Worm (Caenorhabditis elegans) whole organism, mixed stage, embryonic: ENCODE results near the gene E02H1.5.

ENCODE experiments used
- M03D4.4 ChIP-seq: sonication (generic microtip); optimal IDR thresholded peaks from 2 replicates; lab custom pipeline; 2017; ENCODE audit warnings: mild to moderate bottlenecking, missing genetic modification characterization, missing compliant biosample characterization
- bed-3 ChIP-seq: fragments of 200-800 bp; sonication (Bioruptor generic); optimal IDR thresholded peaks from 3 replicates; lab custom pipeline; 2018; ENCODE audit warnings: mild to moderate bottlenecking, missing genetic modification characterization, moderate library complexity, missing compliant biosample characterization
- blmp-1 ChIP-seq: fragments of 150-350 bp; optimal IDR thresholded peaks from 2 replicates; lab custom pipeline; 2014; ENCODE audit warnings: missing biosample characterization, missing genetic modification characterization
- ceh-39 ChIP-seq: fragments of 150-350 bp; optimal IDR thresholded peaks from 2 replicates; lab custom pipeline; 2014; ENCODE audit warnings: missing biosample characterization, missing genetic modification characterization
- ceh-43 ChIP-seq: fragments of 200-800 bp; sonication (Bioruptor generic); optimal IDR thresholded peaks from 2 replicates; lab custom pipeline; 2018; ENCODE audit warnings: mild to moderate bottlenecking, missing genetic modification characterization, moderate library complexity, missing compliant biosample characterization
- ceh-83 ChIP-seq: fragments of 200-800 bp; sonication (Bioruptor generic); optimal IDR thresholded peaks from 2 replicates; lab custom pipeline; 2018; ENCODE audit warnings: mild to moderate bottlenecking, missing genetic modification characterization, missing compliant biosample characterization
- ces-1 ChIP-seq: fragments of 150-350 bp; optimal IDR thresholded peaks from 2 replicates; lab custom pipeline; 2014; ENCODE audit warnings: missing biosample characterization, missing genetic modification reagents, missing genetic modification characterization
- cnd-1 ChIP-seq: fragments of 200-800 bp; sonication (Bioruptor generic); optimal IDR thresholded peaks from 2 replicates; lab custom pipeline; 2018; ENCODE audit warnings: mild to moderate bottlenecking, missing genetic modification characterization, missing compliant biosample characterization
- drap-1 ChIP-seq: fragments of 200-800 bp; sonication (Bioruptor generic); optimal IDR thresholded peaks from 3 replicates; lab custom pipeline; 2018; ENCODE audit warnings: mild to moderate bottlenecking, missing genetic modification characterization, missing compliant biosample characterization
- elt-1 ChIP-seq: sonication (generic microtip); optimal IDR thresholded peaks from 2 replicates; lab custom pipeline; 2017; ENCODE audit warnings: missing genetic modification characterization, mild to moderate bottlenecking, missing compliant biosample characterization, antibody characterized with exemption, moderate library complexity, borderline replicate concordance; ENCODE audit not compliant: insufficient read depth
- elt-3 ChIP-seq: fragments of 150-350 bp; optimal IDR thresholded peaks from 2 replicates; lab custom pipeline; 2014; ENCODE audit warnings: missing biosample characterization, missing genetic modification characterization
- flh-1 ChIP-seq: fragments of 200-800 bp; sonication (Bioruptor generic); optimal IDR thresholded peaks from 2 replicates; lab custom pipeline; 2018; ENCODE audit warnings: mild to moderate bottlenecking, missing genetic modification characterization, moderate library complexity, missing compliant biosample characterization
- ham-2 ChIP-seq: fragments of 200-800 bp; sonication (Bioruptor generic); optimal IDR thresholded peaks from 2 replicates; lab custom pipeline; 2018; ENCODE audit warnings: mild to moderate bottlenecking, missing genetic modification characterization, missing compliant biosample characterization
- hlh-1 ChIP-seq: fragments of 150-350 bp; optimal IDR thresholded peaks from 2 replicates; lab custom pipeline; 2014; ENCODE audit warnings: missing biosample characterization, missing genetic modification reagents, missing genetic modification characterization
- lin-13 ChIP-seq: fragments of 150-350 bp; optimal IDR thresholded peaks from 2 replicates; lab custom pipeline; 2014; ENCODE audit warnings: missing biosample characterization, missing genetic modification characterization
- lin-32 ChIP-seq: fragments of 200-800 bp; sonication (Bioruptor generic); optimal IDR thresholded peaks from 2 replicates; lab custom pipeline; 2018; ENCODE audit warnings: mild to moderate bottlenecking, missing genetic modification characterization, missing compliant biosample characterization
- lsy-2 ChIP-seq: fragments of 150-350 bp; optimal IDR thresholded peaks from 2 replicates; lab custom pipeline; 2014; ENCODE audit warnings: missing biosample characterization, missing genetic modification characterization
- mab-5 ChIP-seq: fragments of 150-350 bp; optimal IDR thresholded peaks from 2 replicates; lab custom pipeline; 2014; ENCODE audit warnings: missing biosample characterization, missing genetic modification characterization
- mep-1 ChIP-seq: fragments of 150-350 bp; optimal IDR thresholded peaks from 2 replicates; lab custom pipeline; 2017; ENCODE audit warnings: missing biosample characterization, missing genetic modification reagents, missing genetic modification characterization, inconsistent platforms
- mls-2 ChIP-seq: sonication (generic microtip); optimal IDR thresholded peaks from 2 replicates; lab custom pipeline; 2016; ENCODE audit warnings: mild to moderate bottlenecking, missing genetic modification characterization, moderate library complexity, missing compliant biosample characterization
- nhr-12 ChIP-seq: fragments of 150-350 bp; optimal IDR thresholded peaks from 2 replicates; lab custom pipeline; 2014; ENCODE audit warnings: missing biosample characterization, missing genetic modification characterization
- nhr-2 ChIP-seq: fragments of 150-350 bp; optimal IDR thresholded peaks from 2 replicates; lab custom pipeline; 2014; ENCODE audit warnings: missing biosample characterization, missing genetic modification characterization
- nhr-237 ChIP-seq: fragments of 150-350 bp; optimal IDR thresholded peaks from 2 replicates; lab custom pipeline; 2014; ENCODE audit warnings: missing biosample characterization, missing genetic modification characterization
- nhr-28 ChIP-seq: fragments of 150-350 bp; optimal IDR thresholded peaks from 2 replicates; lab custom pipeline; 2014; ENCODE audit warnings: missing biosample characterization, missing genetic modification characterization
- nhr-76 ChIP-seq: sonication (generic microtip); optimal IDR thresholded peaks from 2 replicates; lab custom pipeline; 2017; ENCODE audit warnings: missing biosample characterization, missing genetic modification characterization
- pha-4 ChIP-seq: fragments of 150-350 bp; optimal IDR thresholded peaks from 2 replicates; lab custom pipeline; 2018; ENCODE audit warnings: missing biosample characterization, missing genetic modification reagents, missing genetic modification characterization
- sem-2 ChIP-seq: fragments of 200-800 bp; sonication (Bioruptor generic); optimal IDR thresholded peaks from 2 replicates; lab custom pipeline; 2018; ENCODE audit warnings: mild to moderate bottlenecking, missing genetic modification characterization, missing compliant biosample characterization
- snpc-4 ChIP-seq: fragments of 150-350 bp; optimal IDR thresholded peaks from 2 replicates; lab custom pipeline; 2014; ENCODE audit warnings: missing biosample characterization, missing genetic modification characterization
- sptf-1 ChIP-seq: sonication (generic microtip); optimal IDR thresholded peaks from 2 replicates; lab custom pipeline; 2017; ENCODE audit warnings: mild to moderate bottlenecking, missing genetic modification characterization, moderate library complexity, missing compliant biosample characterization
- tbx-8 ChIP-seq: fragments of 200-800 bp; sonication (Bioruptor generic); optimal IDR thresholded peaks from 2 replicates; lab custom pipeline; 2018; ENCODE audit warnings: mild to moderate bottlenecking, missing genetic modification characterization, moderate library complexity, missing compliant biosample characterization
- unc-120 ChIP-seq: sonication (generic microtip); optimal IDR thresholded peaks from 2 replicates; lab custom pipeline; 2017; ENCODE audit warnings: missing genetic modification characterization, missing compliant biosample characterization; ENCODE audit not compliant: poor library complexity, severe bottlenecking
- unc-39 ChIP-seq: fragments of 150-350 bp; optimal IDR thresholded peaks from 2 replicates; lab custom pipeline; 2014; ENCODE audit warnings: missing biosample characterization, missing genetic modification characterization
- unc-62 ChIP-seq: fragments of 150-350 bp; optimal IDR thresholded peaks from 2 replicates; lab custom pipeline; 2014; ENCODE audit warnings: missing biosample characterization, missing genetic modification reagents, missing genetic modification characterization
- zip-8 ChIP-seq: fragments of 150-350 bp; optimal IDR thresholded peaks from 2 replicates; lab custom pipeline; 2014; ENCODE audit warnings: missing biosample characterization, missing genetic modification characterization
- ztf-11 ChIP-seq: fragments of 150-350 bp; optimal IDR thresholded peaks from 2 replicates; lab custom pipeline; 2014; ENCODE audit warnings: missing biosample characterization, missing genetic modification characterization

E02H1.5 gene

DNA sequence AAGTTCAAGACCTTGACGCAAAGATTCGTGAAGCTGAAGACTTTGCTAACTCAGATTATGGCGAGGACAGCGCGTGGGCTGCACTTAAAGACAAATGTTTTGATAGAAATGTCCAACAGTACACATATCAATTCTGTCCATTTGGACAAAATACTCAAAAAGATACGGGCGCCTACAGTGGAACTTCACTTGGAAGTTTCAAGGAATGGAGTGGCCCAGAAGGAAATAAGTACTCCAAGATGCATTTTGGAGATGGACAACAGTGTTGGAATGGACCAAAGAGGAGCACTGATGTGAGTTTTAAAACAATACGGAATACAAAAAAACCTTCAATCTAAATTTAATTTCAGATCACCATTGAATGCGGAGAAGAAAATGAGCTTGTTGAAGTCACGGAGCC is 30.9 kb downstream of the E02H1.5 start:
- TF ChIP-seq mep-1 (tag; lab: Kevin White, UChicago) = no peak
- no peak for TF ChIP-seq hlh-1
- no peak for TF ChIP-seq flh-1
- TF ChIP-seq blmp-1 (tag; lab: Kevin White, UChicago) = no peak
- no peak for TF ChIP-seq elt-1 (tag; lab: Kevin White, UChicago)
- no peak for TF ChIP-seq unc-120 (tag; lab: Kevin White, UChicago)
- no peak for TF ChIP-seq nhr-12 (tag; lab: Kevin White, UChicago)
- no peak for TF ChIP-seq snpc-4 (tag; lab: Kevin White, UChicago)
- no peak for TF ChIP-seq sptf-1 (tag; lab: Kevin White, UChicago)
- no peak for TF ChIP-seq ceh-39 (tag; lab: Kevin White, UChicago)
- no peak for TF ChIP-seq cnd-1
- no peak for TF ChIP-seq mab-5 (tag; lab: Kevin White, UChicago)
- no peak for TF ChIP-seq M03D4.4 (tag; lab: Kevin White, UChicago)
- no peak for TF ChIP-seq ceh-43 (GFP tag; lab: Kevin White, UChicago)
- TF ChIP-seq pha-4 = no peak
- TF ChIP-seq lin-13 = no peak
- TF ChIP-seq tbx-8 (GFP tag; lab: Kevin White, UChicago) = no peak
- no peak for TF ChIP-seq lsy-2 (tag; lab: Kevin White, UChicago)
- TF ChIP-seq bed-3 (GFP tag; lab: Kevin White, UChicago) = no peak

- TF ChIP-seq mab-5 (tag; lab: Kevin White, UChicago) (no peak), tbx-8 (GFP tag; lab: Kevin White, UChicago) (no peak), nhr-12 (tag; lab: Kevin White, UChicago) (no peak), M03D4.4 (tag; lab: Kevin White, UChicago) (no peak), sptf-1 (tag; lab: Kevin White, UChicago) (no peak), nhr-2 (tag; lab: Kevin White, UChicago) (no peak), hlh-1 (no peak), zip-8 (tag; lab: Kevin White, UChicago) (no peak), nhr-28 (tag; lab: Kevin White, UChicago) (no peak), ceh-39 (tag; lab: Kevin White, UChicago) (no peak)
Observed at ce11 chrII:9636300-9636699, 41.3 kb downstream of the E02H1.5 start, which contains the start of gene ZK1307.7. TSS of gene ZK1307.7 (plus strand) at chrII:9636600.

ce11 chrII:9644438-9644837 is 49.4 kb downstream of the E02H1.5 start, which contains the start of gene fzr-1:
TSS of gene fzr-1 (minus strand) at chrII:9644466.
- TF ChIP-seq nhr-2 (tag; lab: Kevin White, UChicago) (peak; percentile 94), blmp-1 (tag; lab: Kevin White, UChicago) (no peak)

ce11 chrII:9644940-9645634 is 50.1 kb downstream of the E02H1.5 start:
- TF ChIP-seq unc-62 (GFP tag; lab: Kevin White, UChicago) = peak; percentile 87
- peak; percentile 95 for TF ChIP-seq elt-1 (tag; lab: Kevin White, UChicago)
- peak; percentile 87 for TF ChIP-seq ham-2 (GFP tag; lab: Kevin White, UChicago)
- no peak for TF ChIP-seq cnd-1
- TF ChIP-seq sptf-1 (tag; lab: Kevin White, UChicago) = no peak

- TF ChIP-seq mab-5 (tag; lab: Kevin White, UChicago) = no peak
- TF ChIP-seq ceh-83 (GFP tag; lab: Kevin White, UChicago) = no peak
- TF ChIP-seq ceh-43 (GFP tag; lab: Kevin White, UChicago) = no peak
- peak; percentile 41 for TF ChIP-seq pha-4
- no peak for TF ChIP-seq ztf-11 (tag; lab: Kevin White, UChicago)
- no peak for TF ChIP-seq snpc-4 (tag; lab: Kevin White, UChicago)
- TF ChIP-seq elt-1 (tag; lab: Kevin White, UChicago) = no peak
- TF ChIP-seq nhr-237 (tag; lab: Kevin White, UChicago) = peak; percentile 14
- TF ChIP-seq lin-13 = peak; percentile 61
- peak; percentile 76 for TF ChIP-seq mls-2
- TF ChIP-seq nhr-2 (tag; lab: Kevin White, UChicago) = peak; percentile 87
- no peak for TF ChIP-seq sem-2
- peak; percentile 70 for TF ChIP-seq ces-1 (GFP tag; lab: Kevin White, UChicago)
- no peak for TF ChIP-seq bed-3 (GFP tag; lab: Kevin White, UChicago)
- TF ChIP-seq nhr-12 (tag; lab: Kevin White, UChicago) = no peak
- TF ChIP-seq flh-1 = no peak
- TF ChIP-seq ham-2 (GFP tag; lab: Kevin White, UChicago) = peak; percentile 90
- TF ChIP-seq unc-62 (GFP tag; lab: Kevin White, UChicago) = peak; percentile 76
- TF ChIP-seq nhr-76 (tag; lab: Kevin White, UChicago) = no peak
- TF ChIP-seq sptf-1 (tag; lab: Kevin White, UChicago) = peak; percentile 68
- peak; percentile 68 for TF ChIP-seq blmp-1 (tag; lab: Kevin White, UChicago)
- peak; percentile 40 for TF ChIP-seq cnd-1
- peak; percentile 91 for TF ChIP-seq mep-1 (tag; lab: Kevin White, UChicago)
- TF ChIP-seq drap-1 = peak; percentile 47
- no peak for TF ChIP-seq zip-8 (tag; lab: Kevin White, UChicago)
- peak; percentile 22 for TF ChIP-seq unc-120 (tag; lab: Kevin White, UChicago)
- no peak for TF ChIP-seq elt-3 (tag; lab: Kevin White, UChicago)
- peak; percentile 2 for TF ChIP-seq tbx-8 (GFP tag; lab: Kevin White, UChicago)
- TF ChIP-seq lsy-2 (tag; lab: Kevin White, UChicago) = no peak
- TF ChIP-seq unc-39 (tag; lab: Kevin White, UChicago) = no peak
- peak; percentile 94 for TF ChIP-seq hlh-1
- peak; percentile 75 for TF ChIP-seq ceh-39 (tag; lab: Kevin White, UChicago)
- TF ChIP-seq lin-32 (GFP tag; lab: Kevin White, UChicago) = peak; percentile 46
Observed at ce11 chrII:9646122-9646555, 51.1 kb downstream of the E02H1.5 start.
